Worm (Caenorhabditis elegans): ENCODE data around the gene alh-9.

alh-9 gene

DNA sequence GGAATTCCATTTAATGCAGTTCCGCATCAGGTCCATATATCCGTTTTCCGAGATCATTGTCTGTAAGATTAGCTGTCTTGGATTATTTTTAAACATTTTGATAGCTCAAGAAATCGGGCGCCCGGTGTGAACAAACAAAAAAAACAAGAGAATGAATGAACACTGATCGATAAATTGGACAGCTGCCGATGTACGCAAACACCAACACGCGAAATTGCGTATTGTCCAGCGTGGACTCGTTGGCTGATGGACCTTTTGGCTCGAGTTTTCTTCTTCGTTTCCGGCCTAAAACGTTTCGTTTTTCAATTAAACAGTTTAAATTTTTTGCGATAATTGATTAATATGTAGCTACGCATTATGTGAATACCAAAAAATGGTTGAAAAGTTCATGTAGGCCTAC, 50.2 kb downstream of the alh-9 start, which contains the start of gene dpff-1 (continued):
- no peak for TF ChIP-seq R02D3.7 (tag; optimal IDR thresholded peaks at IDR 0.05)
- no peak for TF ChIP-seq unc-39 (tag; optimal IDR thresholded peaks at IDR 0.05)
- TF ChIP-seq ztf-4 (tag; optimal IDR thresholded peaks at IDR 0.05) = no peak
- TF ChIP-seq skn-1 (tag; optimal IDR thresholded peaks at IDR 0.05) = no peak

DNA sequence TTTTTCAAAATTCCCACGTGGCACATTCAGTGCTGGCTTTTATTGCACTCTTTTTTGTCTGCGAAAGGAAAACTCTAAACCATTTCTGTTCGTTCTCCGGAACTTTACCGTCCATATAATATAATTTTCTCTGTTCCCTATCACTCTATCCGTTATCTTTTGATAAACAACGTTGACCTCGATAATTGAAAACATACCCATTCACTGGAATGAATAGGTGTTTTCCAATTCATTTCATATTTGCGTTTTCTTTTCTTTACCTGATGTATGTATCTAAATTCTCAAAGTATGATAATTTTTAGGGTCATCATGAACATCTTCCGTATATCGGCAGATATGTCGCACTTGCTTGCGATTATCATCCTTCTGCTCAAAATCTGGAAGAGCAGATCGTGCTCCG, 50.9 kb downstream of the alh-9 start, which contains the start of gene erd-2.2:
erd-2.2 (plus strand) TSS at position 301 of the 400 bp plus-strand sequence.
- no peak for TF ChIP-seq unc-62 (GFP tag; optimal IDR thresholded peaks at IDR 0.05)
- no peak for TF ChIP-seq ceh-82 (tag; optimal IDR thresholded peaks at IDR 0.05)
- no peak for TF ChIP-seq egl-27 (tag; optimal IDR thresholded peaks at IDR 0.05)
- TF ChIP-seq mbf-1 (tag; optimal IDR thresholded peaks at IDR 0.05) = no peak
- no peak for TF ChIP-seq nhr-25 (tag; optimal IDR thresholded peaks at IDR 0.05)
- no peak for TF ChIP-seq lin-13 (GFP tag; optimal IDR thresholded peaks at IDR 0.05)
- TF ChIP-seq nhr-129 (tag; optimal IDR thresholded peaks at IDR 0.05) = no peak
- TF ChIP-seq snpc-4 (tag; optimal IDR thresholded peaks at IDR 0.05) = no peak
- no peak for TF ChIP-seq zag-1 (tag; optimal IDR thresholded peaks at IDR 0.05)
- TF ChIP-seq nhr-12 (tag; optimal IDR thresholded peaks at IDR 0.05) = no peak
- TF ChIP-seq ceh-16 (tag; optimal IDR thresholded peaks at IDR 0.05) = no peak
- no peak for TF ChIP-seq elt-1 (tag; optimal IDR thresholded peaks at IDR 0.05)

DNA sequence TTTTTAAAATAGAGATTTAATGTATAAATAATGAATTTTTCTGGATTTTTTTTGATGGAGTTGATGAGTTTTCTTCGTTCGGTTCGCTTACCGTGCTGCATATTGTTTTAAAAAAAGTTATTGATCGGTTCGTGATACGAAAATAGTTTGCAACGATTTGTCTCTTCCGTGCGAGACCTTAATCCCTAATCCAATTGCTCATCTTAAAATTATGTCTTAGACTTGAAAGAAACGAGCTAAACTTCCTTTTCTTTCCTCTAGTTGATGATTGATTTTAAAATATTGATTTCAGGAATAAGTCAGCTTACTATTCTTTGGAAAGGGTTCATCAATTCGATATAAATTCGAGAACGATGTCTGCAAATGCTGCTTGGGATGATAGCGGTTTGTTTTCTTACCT, 52.6 kb downstream of the alh-9 start, which contains the start of gene C28H8.3:
C28H8.3 (plus strand) TSS at position 293 of the 400 bp plus-strand sequence.
- TF ChIP-seq crh-2 (tag; optimal IDR thresholded peaks at IDR 0.05) = no peak
- TF ChIP-seq ztf-11 (tag; optimal IDR thresholded peaks at IDR 0.05) = no peak
- no peak for TF ChIP-seq nhr-12 (tag; optimal IDR thresholded peaks at IDR 0.05)
- TF ChIP-seq blmp-1 (tag; optimal IDR thresholded peaks at IDR 0.05; ENCODE audit: insufficient read depth) = no peak
- no peak for TF ChIP-seq peb-1 (tag; optimal IDR thresholded peaks at IDR 0.05)
- TF ChIP-seq R02D3.7 (tag; optimal IDR thresholded peaks at IDR 0.05) = no peak
- no peak for TF ChIP-seq nhr-21 (tag; optimal IDR thresholded peaks at IDR 0.05)
- no peak for TF ChIP-seq nhr-6 (tag; optimal IDR thresholded peaks at IDR 0.05)
- TF ChIP-seq nhr-11 (tag; optimal IDR thresholded peaks at IDR 0.05) = no peak
- no peak for TF ChIP-seq fos-1 (tag; optimal IDR thresholded peaks at IDR 0.05)
- TF ChIP-seq egl-27 (tag; optimal IDR thresholded peaks at IDR 0.05) = no peak
- TF ChIP-seq elt-3 (tag; optimal IDR thresholded peaks at IDR 0.05) = no peak
- no peak for TF ChIP-seq dmd-4 (tag; optimal IDR thresholded peaks at IDR 0.05)
- TF ChIP-seq ceh-16 (tag; optimal IDR thresholded peaks at IDR 0.05) = no peak
- no peak for TF ChIP-seq mbf-1 (tag; optimal IDR thresholded peaks at IDR 0.05)
- TF ChIP-seq nhr-23 (tag; optimal IDR thresholded peaks at IDR 0.05) = no peak
- TF ChIP-seq lsy-2 (tag; optimal IDR thresholded peaks at IDR 0.05) = no peak
- no peak for TF ChIP-seq elt-1 (tag; optimal IDR thresholded peaks at IDR 0.05)
- no peak for TF ChIP-seq unc-39 (tag; optimal IDR thresholded peaks at IDR 0.05)
- no peak for TF ChIP-seq mab-5 (tag; optimal IDR thresholded peaks at IDR 0.05)

Measured in whole organism, L2 larva.